Worm (Caenorhabditis elegans) whole organism, late embryonic: ENCODE results near the gene cyp-14A4.
A peak's percentile ranks its signal among the peaks of the same experiment; 100 is the strongest.

Source experiments
- K02D7.2 ChIP-seq: sonication (generic microtip); optimal IDR thresholded peaks from 2 replicates; lab custom pipeline; 2017; ENCODE audit warnings: mild to moderate bottlenecking, missing genetic modification characterization, missing compliant biosample characterization
- Y22D7AL.16 ChIP-seq: sonication (generic microtip); optimal IDR thresholded peaks from 2 replicates; lab custom pipeline; 2016; ENCODE audit warnings: missing genetic modification characterization, missing compliant biosample characterization
- ceh-14 ChIP-seq: sonication (generic microtip); optimal IDR thresholded peaks from 2 replicates; lab custom pipeline; 2016; ENCODE audit warnings: missing genotype, missing genetic modification characterization, missing compliant biosample characterization
- ceh-18 ChIP-seq: sonication (generic microtip); optimal IDR thresholded peaks from 2 replicates; lab custom pipeline; 2016; ENCODE audit warnings: missing genetic modification characterization, missing compliant biosample characterization
- ceh-2 ChIP-seq: sonication (generic microtip); optimal IDR thresholded peaks from 2 replicates; lab custom pipeline; 2016; ENCODE audit warnings: missing genotype, missing genetic modification characterization, missing compliant biosample characterization
- ceh-24 ChIP-seq: sonication (generic microtip); optimal IDR thresholded peaks from 2 replicates; lab custom pipeline; 2016; ENCODE audit warnings: mild to moderate bottlenecking, missing genetic modification characterization, missing compliant biosample characterization
- ceh-34 ChIP-seq: sonication (generic microtip); optimal IDR thresholded peaks from 2 replicates; lab custom pipeline; 2016; ENCODE audit warnings: mild to moderate bottlenecking, missing genetic modification characterization, missing compliant biosample characterization
- ceh-45 ChIP-seq: fragments of 200-800 bp; sonication (Bioruptor generic); IDR thresholded peaks from 2 replicates; pipeline ENCODE4 v1.3.6; 2022; ENCODE audit warnings: missing genetic modification reagents, missing genetic modification characterization, missing compliant biosample characterization
- ceh-48 ChIP-seq: sonication (generic microtip); optimal IDR thresholded peaks from 2 replicates; lab custom pipeline; 2016; ENCODE audit warnings: missing genetic modification characterization, inconsistent platforms, missing compliant biosample characterization
- ceh-9 ChIP-seq: sonication (generic microtip); optimal IDR thresholded peaks from 2 replicates; lab custom pipeline; 2016; ENCODE audit warnings: mild to moderate bottlenecking, missing genetic modification characterization, inconsistent platforms, missing compliant biosample characterization
- dmd-4 ChIP-seq: sonication (generic microtip); optimal IDR thresholded peaks from 2 replicates; lab custom pipeline; 2016; ENCODE audit warnings: borderline replicate concordance, missing genetic modification characterization, missing compliant biosample characterization
- dve-1 ChIP-seq: sonication (generic microtip); optimal IDR thresholded peaks from 2 replicates; lab custom pipeline; 2017; ENCODE audit warnings: antibody characterized with exemption, mild to moderate bottlenecking, missing genetic modification characterization, missing compliant biosample characterization
- elt-4 ChIP-seq: sonication (generic microtip); optimal IDR thresholded peaks from 2 replicates; lab custom pipeline; 2016; ENCODE audit warnings: missing genetic modification characterization, missing compliant biosample characterization
- eyg-1 ChIP-seq: sonication (generic microtip); optimal IDR thresholded peaks from 2 replicates; lab custom pipeline; 2016; ENCODE audit warnings: missing genotype, missing genetic modification characterization, missing compliant biosample characterization
- fkh-10 ChIP-seq: fragments of 150-350 bp; optimal IDR thresholded peaks from 2 replicates; lab custom pipeline; 2014; ENCODE audit warnings: missing biosample characterization, missing genetic modification reagents, missing genetic modification characterization
- hlh-13 ChIP-seq: fragments of 200-800 bp; sonication (Bioruptor generic); optimal IDR thresholded peaks from 2 replicates; lab custom pipeline; 2018; ENCODE audit warnings: mild to moderate bottlenecking, missing genetic modification characterization, missing compliant biosample characterization
- hlh-15 ChIP-seq: sonication (generic microtip); optimal IDR thresholded peaks from 2 replicates; lab custom pipeline; 2016; ENCODE audit warnings: missing genetic modification characterization, missing compliant biosample characterization
- hlh-30 ChIP-seq: sonication (generic microtip); optimal IDR thresholded peaks from 2 replicates; lab custom pipeline; 2017; ENCODE audit warnings: antibody characterized with exemption, missing genetic modification characterization, missing compliant biosample characterization; ENCODE audit not compliant: insufficient read depth
- hlh-6 ChIP-seq: sonication (generic microtip); optimal IDR thresholded peaks from 2 replicates; lab custom pipeline; 2016; ENCODE audit warnings: missing genotype, missing genetic modification characterization, missing compliant biosample characterization
- lim-6 ChIP-seq: sonication (generic microtip); optimal IDR thresholded peaks from 2 replicates; lab custom pipeline; 2016; ENCODE audit warnings: missing genetic modification characterization, missing compliant biosample characterization
- lin-11 ChIP-seq: fragments of 200-800 bp; sonication (Bioruptor generic); optimal IDR thresholded peaks from 2 replicates; lab custom pipeline; 2018; ENCODE audit warnings: mild to moderate bottlenecking, missing genetic modification characterization, missing compliant biosample characterization
- madf-2 ChIP-seq: sonication (generic microtip); optimal IDR thresholded peaks from 2 replicates; lab custom pipeline; 2017; ENCODE audit warnings: missing genetic modification characterization, missing compliant biosample characterization
- mec-3 ChIP-seq: sonication (generic microtip); optimal IDR thresholded peaks from 2 replicates; lab custom pipeline; 2016; ENCODE audit warnings: borderline replicate concordance, missing genetic modification characterization, missing compliant biosample characterization
- nfya-1 ChIP-seq: sonication (generic microtip); optimal IDR thresholded peaks from 2 replicates; lab custom pipeline; 2017; ENCODE audit warnings: missing genetic modification characterization, mild to moderate bottlenecking, missing compliant biosample characterization, antibody characterized with exemption, moderate library complexity
- nhr-232 ChIP-seq: sonication (generic microtip); optimal IDR thresholded peaks from 2 replicates; lab custom pipeline; 2016; ENCODE audit warnings: missing genetic modification characterization, missing compliant biosample characterization
- odd-2 ChIP-seq: sonication (generic microtip); optimal IDR thresholded peaks from 2 replicates; lab custom pipeline; 2017; ENCODE audit warnings: antibody characterized with exemption, mild to moderate bottlenecking, missing genetic modification characterization, missing compliant biosample characterization
- pat-9 ChIP-seq: fragments of 200-800 bp; sonication (Bioruptor generic); optimal IDR thresholded peaks from 2 replicates; lab custom pipeline; 2018; ENCODE audit warnings: mild to moderate bottlenecking, missing genetic modification characterization, moderate library complexity, missing compliant biosample characterization
- pax-1 ChIP-seq: fragments of 150-350 bp; optimal IDR thresholded peaks from 2 replicates; lab custom pipeline; 2014; ENCODE audit warnings: missing biosample characterization, missing genetic modification characterization
- pros-1 ChIP-seq: fragments of 150-350 bp; optimal IDR thresholded peaks from 2 replicates; lab custom pipeline; 2014; ENCODE audit warnings: missing biosample characterization, missing genetic modification reagents, missing genetic modification characterization
- rnt-1 ChIP-seq: sonication (generic microtip); optimal IDR thresholded peaks from 2 replicates; lab custom pipeline; 2016; ENCODE audit warnings: missing genetic modification characterization, missing compliant biosample characterization
- syd-9 ChIP-seq: sonication (generic microtip); optimal IDR thresholded peaks from 2 replicates; lab custom pipeline; 2016; ENCODE audit warnings: mild to moderate bottlenecking, missing genetic modification characterization, moderate library complexity, missing compliant biosample characterization
- ttx-3 ChIP-seq: sonication (generic microtip); optimal IDR thresholded peaks from 2 replicates; lab custom pipeline; 2016; ENCODE audit warnings: missing genetic modification reagents, missing genetic modification characterization, missing compliant biosample characterization
- unc-3 ChIP-seq, 2 experiments: fragments of 200-800 bp in 1 of 2; sonication (Bioruptor generic) in 1 of 2; sonication (generic microtip) in 1 of 2; conservative IDR thresholded peaks in 1 of 2; optimal IDR thresholded peaks in 1 of 2; 2 replicates each; pipeline versions ENCODE4 v1.3.6 to Lab custom; 2016 to 2022; ENCODE audit warnings: missing compliant biosample characterization in 2 of 2, missing genetic modification characterization in 2 of 2, missing genetic modification reagents in 1 of 2
- unc-42 ChIP-seq: sonication (generic microtip); optimal IDR thresholded peaks from 2 replicates; lab custom pipeline; 2016; ENCODE audit warnings: missing genotype, missing genetic modification characterization, missing compliant biosample characterization
- unc-86 ChIP-seq: sonication (generic microtip); optimal IDR thresholded peaks from 2 replicates; lab custom pipeline; 2016; ENCODE audit warnings: missing genetic modification characterization, missing compliant biosample characterization

The cyp-14A4 gene

DNA sequence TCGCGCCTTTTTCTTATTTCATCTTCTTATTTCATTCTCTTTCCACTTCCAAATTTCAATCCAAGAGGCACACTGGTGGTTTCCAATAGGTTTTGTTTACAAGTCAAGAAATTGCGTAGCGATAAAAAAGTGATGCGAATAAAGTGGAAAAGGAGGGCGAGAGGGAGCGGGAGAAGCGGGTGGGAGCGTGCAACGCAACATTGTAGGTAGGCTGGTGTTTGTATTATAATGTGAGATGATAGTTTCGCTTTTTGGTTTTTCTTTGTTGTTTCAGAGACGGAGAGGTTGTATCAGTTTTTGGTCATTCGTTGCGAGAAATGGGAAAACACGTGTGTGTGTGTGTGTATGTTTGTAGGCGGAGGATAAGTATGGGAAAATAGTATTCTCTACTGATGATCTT, 33.8 kb downstream of the cyp-14A4 start:
- TF ChIP-seq mec-3 (tag; lab: Kevin White, UChicago): no peak
- TF ChIP-seq ceh-48 (tag; lab: Kevin White, UChicago): no peak
- TF ChIP-seq ceh-14: no peak
- no peak for TF ChIP-seq dve-1 (tag; lab: Kevin White, UChicago)
- TF ChIP-seq pax-1 (tag; lab: Kevin White, UChicago): no peak
- no peak for TF ChIP-seq rnt-1 (tag; lab: Kevin White, UChicago)
- no peak for TF ChIP-seq ceh-34 (tag; lab: Kevin White, UChicago)
- no peak for TF ChIP-seq ceh-2 (tag; lab: Kevin White, UChicago)
- no peak for TF ChIP-seq lin-11 (tag; lab: Kevin White, UChicago)
- TF ChIP-seq K02D7.2 (tag; lab: Kevin White, UChicago): no peak

DNA sequence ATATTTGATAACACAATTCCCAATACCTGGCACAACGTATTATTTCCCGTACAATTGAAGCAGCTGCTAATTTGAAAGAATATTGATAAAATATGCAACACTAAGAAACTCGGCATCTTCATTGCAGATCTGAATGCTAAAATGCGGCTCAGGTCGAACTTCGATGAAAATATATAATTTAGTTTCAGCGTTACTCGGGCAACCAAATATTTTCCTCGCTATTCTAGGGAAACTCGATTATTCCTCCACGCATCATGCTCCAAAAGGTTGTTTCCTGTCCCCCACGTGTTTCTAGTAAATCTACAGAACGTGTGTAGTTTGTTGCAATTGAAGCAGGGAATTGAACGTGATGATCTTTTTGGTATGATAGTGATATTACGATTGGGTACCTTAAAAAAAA, 34.9 kb downstream of the cyp-14A4 start:
- TF ChIP-seq ttx-3 (tag; lab: Kevin White, UChicago): no peak
- no peak for TF ChIP-seq elt-4
- no peak for TF ChIP-seq ceh-48 (tag; lab: Kevin White, UChicago)
- no peak for TF ChIP-seq ceh-14

DNA sequence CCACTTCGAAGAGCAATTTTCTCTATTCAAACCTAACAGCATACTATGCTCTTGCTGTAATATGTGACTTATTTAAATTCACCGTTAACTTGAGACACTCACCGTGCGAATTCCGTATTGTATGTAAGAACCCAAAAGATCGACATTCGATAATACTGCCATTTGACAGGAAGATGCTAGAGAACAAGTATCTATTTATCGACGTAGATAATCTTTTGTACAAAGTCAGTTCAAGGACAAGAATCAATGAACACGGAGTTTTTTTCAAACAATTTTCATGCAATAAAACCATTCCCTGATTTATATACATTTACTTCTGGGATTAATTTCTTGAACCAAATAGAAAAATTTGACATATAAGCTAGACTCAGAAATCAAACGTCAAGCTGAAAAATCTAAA, 35.7 kb downstream of the cyp-14A4 start, which contains the start of gene K08H2.7:
TSS of gene K08H2.7 (minus strand) at position 173 of the 400 bp plus-strand sequence.
- TF ChIP-seq nfya-1 (tag; lab: Kevin White, UChicago): no peak
- TF ChIP-seq odd-2 (tag; lab: Kevin White, UChicago): no peak
- TF ChIP-seq pros-1 (tag; lab: Kevin White, UChicago): no peak

ce11 chrX:13247614-13248013, 36.4 kb downstream of the cyp-14A4 start:
- no peak for TF ChIP-seq fkh-10 (GFP tag; lab: Kevin White, UChicago)
- no peak for TF ChIP-seq hlh-13 (GFP tag; lab: Kevin White, UChicago)
- TF ChIP-seq Y22D7AL.16: no peak
- no peak for TF ChIP-seq dmd-4
- TF ChIP-seq pat-9 (tag; lab: Kevin White, UChicago): no peak
- no peak for TF ChIP-seq unc-42 (tag; lab: Kevin White, UChicago)
- TF ChIP-seq ceh-9 (tag; lab: Kevin White, UChicago): no peak
- TF ChIP-seq ceh-18 (tag; lab: Kevin White, UChicago): no peak
- TF ChIP-seq dve-1 (tag; lab: Kevin White, UChicago): no peak
- TF ChIP-seq madf-2 (tag; lab: Kevin White, UChicago): no peak
- TF ChIP-seq K02D7.2 (tag; lab: Kevin White, UChicago): no peak
- TF ChIP-seq hlh-15 (tag; lab: Kevin White, UChicago): no peak
- TF ChIP-seq pros-1 (tag; lab: Kevin White, UChicago): no peak
- TF ChIP-seq syd-9 (tag; lab: Kevin White, UChicago): no peak
- no peak for TF ChIP-seq ceh-34 (tag; lab: Kevin White, UChicago)
- no peak for TF ChIP-seq lim-6 (tag; lab: Kevin White, UChicago)
- TF ChIP-seq unc-86 (tag; lab: Kevin White, UChicago): no peak
- TF ChIP-seq ceh-45 (GFP tag; lab: Robert Waterston, UW): no peak
- TF ChIP-seq hlh-6 (tag; lab: Kevin White, UChicago): no peak
- TF ChIP-seq, all 69 proteins: peak for 0

- TF ChIP-seq eyg-1 (tag; lab: Kevin White, UChicago) (no peak), hlh-30 (no peak), nhr-232 (tag; lab: Kevin White, UChicago) (no peak), nfya-1 (tag; lab: Kevin White, UChicago) (no peak), madf-2 (tag; lab: Kevin White, UChicago) (no peak), unc-42 (tag; lab: Kevin White, UChicago) (peak; percentile 97), unc-3 (GFP tag; conservative IDR thresholded peaks at IDR 0.05; lab: Robert Waterston, UW) (no peak), unc-3 (tag; optimal IDR thresholded peaks at IDR 0.05; lab: Kevin White, UChicago) (no peak), ceh-24 (no peak)
Observed at ce11 chrX:13246668-13247358, 37.2 kb downstream of the cyp-14A4 start.
